Worm (Caenorhabditis elegans) whole organism, L1 larva: Measurements from ENCODE around the gene ZK470.14.

Source experiments
- C04F5.9 ChIP-seq: sonication (generic microtip); optimal IDR thresholded peaks from 2 replicates; lab custom pipeline; 2016; ENCODE audit warnings: missing genetic modification characterization, missing compliant biosample characterization
- C16A3.4 ChIP-seq: fragments of 150-350 bp; optimal IDR thresholded peaks from 2 replicates; lab custom pipeline; 2014; ENCODE audit warnings: missing biosample characterization, missing genetic modification characterization
- C34B4.2 ChIP-seq: sonication (generic microtip); optimal IDR thresholded peaks from 2 replicates; lab custom pipeline; 2017; ENCODE audit warnings: mild to moderate bottlenecking, missing genetic modification characterization, missing compliant biosample characterization
- Y116A8C.19 ChIP-seq: sonication (generic microtip); optimal IDR thresholded peaks from 2 replicates; lab custom pipeline; 2016; ENCODE audit warnings: missing compliant biosample characterization, missing genetic modification characterization, borderline replicate concordance
- aly-2 ChIP-seq: fragments of 150-350 bp; optimal IDR thresholded peaks from 2 replicates; lab custom pipeline; 2014; ENCODE audit warnings: missing biosample characterization, missing genetic modification characterization
- blmp-1 ChIP-seq: fragments of 150-350 bp; optimal IDR thresholded peaks from 2 replicates; lab custom pipeline; 2014; ENCODE audit warnings: missing biosample characterization, missing genetic modification characterization
- ceh-8 ChIP-seq: fragments of 200-800 bp; sonication (Bioruptor generic); optimal IDR thresholded peaks from 2 replicates; lab custom pipeline; 2018; ENCODE audit warnings: mild to moderate bottlenecking, missing genetic modification characterization, moderate library complexity, missing compliant biosample characterization
- ceh-82 ChIP-seq, 3 experiments: fragments of 150-350 bp in 1 of 3; sonication (generic microtip) in 2 of 3; optimal IDR thresholded peaks; 2 replicates each; lab custom pipeline; 2014 to 2017; ENCODE audit warnings: missing biosample characterization in 3 of 3, missing genetic modification characterization in 3 of 3
- ces-1 ChIP-seq: fragments of 150-350 bp; optimal IDR thresholded peaks from 2 replicates; lab custom pipeline; 2014; ENCODE audit warnings: missing biosample characterization, missing genetic modification reagents, missing genetic modification characterization
- efl-1 ChIP-seq, 4 experiments: fragments of 150-350 bp; optimal IDR thresholded peaks in 3 of 4; peaks in 1 of 4; 1 replicate in 1 of 4; 2 replicates in 3 of 4; lab custom pipeline; 2014; ENCODE audit warnings: missing biosample characterization in 2 of 4, missing genetic modification characterization in 2 of 4, missing genetic modification reagents in 2 of 4
- egl-13 ChIP-seq: sonication (generic microtip); optimal IDR thresholded peaks from 2 replicates; lab custom pipeline; 2016; ENCODE audit warnings: missing genotype, missing genetic modification reagents, missing genetic modification characterization, missing compliant biosample characterization
- elt-2 ChIP-seq: sonication (generic microtip); optimal IDR thresholded peaks from 2 replicates; lab custom pipeline; 2016; ENCODE audit warnings: missing genetic modification characterization, mild to moderate bottlenecking, inconsistent platforms, missing compliant biosample characterization, missing genetic modification reagents
- fkh-10 ChIP-seq: sonication (generic microtip); optimal IDR thresholded peaks from 2 replicates; lab custom pipeline; 2017; ENCODE audit warnings: missing biosample characterization, missing genetic modification reagents, missing genetic modification characterization
- fkh-8 ChIP-seq: sonication (generic microtip); optimal IDR thresholded peaks from 2 replicates; lab custom pipeline; 2016; ENCODE audit warnings: mild to moderate bottlenecking, missing genetic modification characterization, missing compliant biosample characterization
- fos-1 ChIP-seq: fragments of 150-350 bp; optimal IDR thresholded peaks from 2 replicates; lab custom pipeline; 2014; ENCODE audit warnings: missing biosample characterization, missing genetic modification characterization
- hlh-17 ChIP-seq: fragments of 200-800 bp; sonication (Bioruptor generic); optimal IDR thresholded peaks from 2 replicates; lab custom pipeline; 2018; ENCODE audit warnings: missing genetic modification characterization, mild to moderate bottlenecking, missing compliant biosample characterization, moderate library complexity, borderline replicate concordance
- hpl-2 ChIP-seq: fragments of 150-350 bp; optimal IDR thresholded peaks from 2 replicates; lab custom pipeline; 2014; ENCODE audit warnings: missing biosample characterization, missing genetic modification reagents, missing genetic modification characterization
- isw-1 ChIP-seq: fragments of 200-800 bp; sonication (Bioruptor generic); IDR thresholded peaks from 2 replicates; pipeline ENCODE4 v1.3.6; 2022; ENCODE audit warnings: missing genetic modification characterization, missing compliant biosample characterization
- lin-13 ChIP-seq: fragments of 150-350 bp; optimal IDR thresholded peaks from 2 replicates; lab custom pipeline; 2014; ENCODE audit warnings: missing biosample characterization, missing genetic modification reagents, missing genetic modification characterization
- lin-14 ChIP-seq: fragments of 200-800 bp; sonication (Bioruptor generic); optimal IDR thresholded peaks from 2 replicates; lab custom pipeline; 2018; ENCODE audit warnings: mild to moderate bottlenecking, missing genetic modification characterization, moderate library complexity, missing compliant biosample characterization
- lin-35 ChIP-seq, 2 experiments: fragments of 150-350 bp; optimal IDR thresholded peaks; 2 replicates each; lab custom pipeline; 2014; ENCODE audit warnings: missing biosample characterization in 2 of 2, missing genetic modification characterization in 2 of 2, missing genetic modification reagents in 2 of 2
- mab-9 ChIP-seq: fragments of 200-800 bp; sonication (Bioruptor generic); IDR thresholded peaks from 2 replicates; pipeline ENCODE4 v1.3.6; 2022; ENCODE audit warnings: missing genetic modification reagents, missing genetic modification characterization, missing compliant biosample characterization
- mdl-1 ChIP-seq, 2 experiments: fragments of 150-350 bp; optimal IDR thresholded peaks; 2 replicates each; lab custom pipeline; 2014 to 2017; ENCODE audit warnings: missing biosample characterization in 2 of 2, missing genetic modification characterization in 2 of 2, inconsistent platforms in 1 of 2
- nhr-11 ChIP-seq: fragments of 150-350 bp; optimal IDR thresholded peaks from 2 replicates; lab custom pipeline; 2014; ENCODE audit warnings: missing biosample characterization, missing genetic modification characterization
- nhr-12 ChIP-seq: sonication (generic microtip); optimal IDR thresholded peaks from 2 replicates; lab custom pipeline; 2017; ENCODE audit warnings: missing biosample characterization, missing genetic modification characterization
- nhr-19 ChIP-seq: fragments of 200-800 bp; sonication (Bioruptor generic); conservative IDR thresholded peaks from 2 replicates; pipeline ENCODE4 v1.3.6; 2022; ENCODE audit warnings: missing genetic modification characterization, missing compliant biosample characterization
- nhr-28 ChIP-seq: fragments of 150-350 bp; optimal IDR thresholded peaks from 2 replicates; lab custom pipeline; 2014; ENCODE audit warnings: missing biosample characterization, missing genetic modification characterization
- nhr-47 ChIP-seq: sonication (generic microtip); optimal IDR thresholded peaks from 2 replicates; lab custom pipeline; 2016; ENCODE audit warnings: mild to moderate bottlenecking, missing genetic modification characterization, moderate library complexity, missing compliant biosample characterization
- nhr-77 ChIP-seq: fragments of 150-350 bp; optimal IDR thresholded peaks from 2 replicates; lab custom pipeline; 2014; ENCODE audit warnings: missing biosample characterization, missing genetic modification characterization
- nhr-84 ChIP-seq: sonication (generic microtip); optimal IDR thresholded peaks from 2 replicates; lab custom pipeline; 2017; ENCODE audit warnings: missing biosample characterization, missing genetic modification characterization
- pag-3 ChIP-seq: sonication (generic microtip); optimal IDR thresholded peaks from 2 replicates; lab custom pipeline; 2017; ENCODE audit warnings: missing genetic modification characterization, mild to moderate bottlenecking, missing compliant biosample characterization, antibody characterized with exemption, borderline replicate concordance; ENCODE audit not compliant: insufficient read depth
- pqm-1 ChIP-seq: sonication (generic microtip); optimal IDR thresholded peaks from 3 replicates; lab custom pipeline; 2017; ENCODE audit warnings: missing biosample characterization, missing genetic modification characterization
- rnt-1 ChIP-seq: sonication (generic microtip); optimal IDR thresholded peaks from 2 replicates; lab custom pipeline; 2016; ENCODE audit warnings: mild to moderate bottlenecking, missing genetic modification characterization, moderate library complexity, missing compliant biosample characterization
- skn-1 ChIP-seq: fragments of 150-350 bp; optimal IDR thresholded peaks from 2 replicates; lab custom pipeline; 2014; ENCODE audit warnings: missing biosample characterization, missing genetic modification characterization
- snu-23 ChIP-seq: sonication (generic microtip); optimal IDR thresholded peaks from 2 replicates; lab custom pipeline; 2016; ENCODE audit warnings: missing genetic modification characterization, missing compliant biosample characterization
- sptf-1 ChIP-seq: fragments of 150-350 bp; optimal IDR thresholded peaks from 2 replicates; lab custom pipeline; 2014; ENCODE audit warnings: missing biosample characterization, missing genetic modification characterization
- swsn-7 ChIP-seq: sonication (generic microtip); optimal IDR thresholded peaks from 2 replicates; lab custom pipeline; 2016; ENCODE audit warnings: missing genetic modification characterization, missing compliant biosample characterization
- tbx-2 ChIP-seq: sonication (generic microtip); optimal IDR thresholded peaks from 2 replicates; lab custom pipeline; 2016; ENCODE audit warnings: missing genetic modification characterization, missing compliant biosample characterization
- tlp-1 ChIP-seq: fragments of 150-350 bp; optimal IDR thresholded peaks from 2 replicates; lab custom pipeline; 2014; ENCODE audit warnings: missing biosample characterization, missing genetic modification characterization
- unc-30 ChIP-seq: sonication (generic microtip); optimal IDR thresholded peaks from 2 replicates; lab custom pipeline; 2017; ENCODE audit warnings: missing biosample characterization, missing genetic modification characterization
- unc-62 ChIP-seq: fragments of 150-350 bp; optimal IDR thresholded peaks from 2 replicates; lab custom pipeline; 2014; ENCODE audit warnings: missing biosample characterization, missing genetic modification reagents, missing genetic modification characterization
- unc-98 ChIP-seq: fragments of 200-800 bp; sonication (Bioruptor generic); IDR thresholded peaks from 2 replicates; pipeline ENCODE4 v1.3.6; 2022; ENCODE audit warnings: missing genetic modification characterization, missing compliant biosample characterization
- xbp-1 ChIP-seq: sonication (generic microtip); optimal IDR thresholded peaks from 2 replicates; lab custom pipeline; 2016; ENCODE audit warnings: missing genetic modification characterization, missing compliant biosample characterization
- zag-1 ChIP-seq: fragments of 150-350 bp; optimal IDR thresholded peaks from 2 replicates; lab custom pipeline; 2014; ENCODE audit warnings: missing biosample characterization, missing genetic modification characterization
- zip-4 ChIP-seq: fragments of 200-800 bp; sonication (Bioruptor generic); optimal IDR thresholded peaks from 2 replicates; lab custom pipeline; 2018; ENCODE audit warnings: mild to moderate bottlenecking, missing genetic modification characterization, moderate library complexity, missing compliant biosample characterization
- ztf-4 ChIP-seq: fragments of 150-350 bp; optimal IDR thresholded peaks from 2 replicates; lab custom pipeline; 2014; ENCODE audit warnings: missing biosample characterization, missing genetic modification characterization

ZK470.14 gene

ce11 chrX:4167150-4167549 lies at the start of gene ZK470.14:
Gene ZK470.14, plus strand, starts transcription at chrX:4167450.
- no peak for TF ChIP-seq ceh-82 (tag; optimal IDR thresholded peaks at IDR 0.05; lab: Kevin White, UChicago)
- no peak for TF ChIP-seq ztf-4 (tag; lab: Kevin White, UChicago)
- no peak for TF ChIP-seq lin-13
- no peak for TF ChIP-seq blmp-1 (tag; lab: Kevin White, UChicago)
- no peak for TF ChIP-seq mdl-1 (tag; optimal IDR thresholded peaks at IDR 0.05; lab: Kevin White, UChicago)
- TF ChIP-seq aly-2 (tag; lab: Kevin White, UChicago), result no peak
- TF ChIP-seq ces-1, result no peak
- no peak for TF ChIP-seq pag-3 (tag; lab: Kevin White, UChicago)
- TF ChIP-seq fkh-8 (tag; lab: Kevin White, UChicago), result no peak
- TF ChIP-seq nhr-19 (GFP tag; lab: Robert Waterston, UW), result no peak
- no peak for TF ChIP-seq snu-23 (GFP tag; lab: Kevin White, UChicago)
- no peak for TF ChIP-seq mab-9 (GFP tag; lab: Robert Waterston, UW)
- no peak for TF ChIP-seq sptf-1
- no peak for TF ChIP-seq hpl-2
- TF ChIP-seq lin-35 (GFP tag; optimal IDR thresholded peaks at IDR 0.05; lab: Kevin White, UChicago), result no peak
- TF ChIP-seq isw-1 (GFP tag; lab: Robert Waterston, UW), result no peak
- TF ChIP-seq egl-13 (tag; lab: Kevin White, UChicago), result no peak
- TF ChIP-seq pqm-1, result no peak
- no peak for TF ChIP-seq nhr-77 (tag; lab: Kevin White, UChicago)

DNA sequence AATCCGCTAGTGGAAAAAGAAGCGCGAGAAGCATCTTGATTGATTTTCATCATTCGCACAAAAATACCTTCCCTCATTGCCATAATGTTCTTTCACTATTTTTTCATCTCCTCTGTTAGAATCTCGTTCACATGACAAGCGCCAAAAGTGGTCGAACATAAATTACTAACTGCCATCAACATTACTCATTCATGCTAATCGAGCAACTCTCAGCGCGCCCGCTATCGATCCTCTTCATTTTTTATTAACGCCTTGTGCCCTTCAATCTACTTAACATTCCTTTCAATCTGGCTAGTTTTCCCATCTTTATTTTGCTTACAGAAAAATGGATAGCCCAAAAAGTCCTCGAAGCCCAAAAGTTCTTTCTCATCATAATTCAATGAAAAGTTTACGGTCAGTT lies 49.6 kb upstream of the ZK470.14 start, which contains the start of gene F09F9.5:
Gene F09F9.5 (plus strand): TSS at position 301 of the 400 bp plus-strand sequence.
- TF ChIP-seq efl-1 (optimal IDR thresholded peaks at IDR 0.05; lab: Kevin White, UChicago), result no peak
- no peak for TF ChIP-seq efl-1 (GFP tag; optimal IDR thresholded peaks at IDR 0.05 in 1 of 2; lab: Kevin White, UChicago)
- no peak for TF ChIP-seq nhr-19 (GFP tag; lab: Robert Waterston, UW)
- no peak for TF ChIP-seq nhr-84
- no peak for TF ChIP-seq swsn-7 (tag; lab: Kevin White, UChicago)
- TF ChIP-seq nhr-77 (tag; lab: Kevin White, UChicago), result no peak
- no peak for TF ChIP-seq elt-2 (tag; lab: Kevin White, UChicago)

- TF ChIP-seq Y116A8C.19 (tag; lab: Kevin White, UChicago), result no peak
- TF ChIP-seq aly-2 (tag; lab: Kevin White, UChicago), result no peak
- TF ChIP-seq rnt-1 (tag; lab: Kevin White, UChicago), result no peak
- no peak for TF ChIP-seq lin-13
- TF ChIP-seq unc-62 (GFP tag; lab: Kevin White, UChicago), result no peak
- TF ChIP-seq C34B4.2 (tag; lab: Kevin White, UChicago), result no peak
- TF ChIP-seq sptf-1, result no peak
These were observed 46.3 kb upstream of the ZK470.14 start, which contains the start of gene F09F9.3 for ce11 chrX:4120935-4121334. Gene F09F9.3, minus strand, starts transcription at chrX:4121035.

DNA sequence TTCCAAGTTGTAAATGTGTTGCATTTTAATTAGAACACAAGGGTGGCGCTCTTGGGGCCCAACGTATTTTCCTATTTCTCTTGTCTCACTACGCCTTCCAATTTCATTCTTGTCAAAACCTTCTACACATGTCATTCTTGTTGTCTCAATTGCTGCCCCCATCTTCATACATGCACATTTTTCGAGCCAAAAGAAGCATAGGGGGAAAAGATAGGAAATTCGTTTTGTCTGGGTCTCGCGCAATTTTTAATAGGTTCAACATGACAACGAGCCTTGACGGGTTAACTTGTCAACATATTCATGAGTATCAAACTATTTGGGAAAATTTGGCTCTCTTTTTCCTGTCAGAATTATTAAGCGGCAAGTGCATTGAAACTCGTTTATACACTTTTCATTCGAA lies 43.9 kb upstream of the ZK470.14 start:
- TF ChIP-seq tlp-1, result no peak
- no peak for TF ChIP-seq zag-1 (tag; lab: Kevin White, UChicago)
- TF ChIP-seq unc-30 (tag; lab: Kevin White, UChicago), result no peak
- no peak for TF ChIP-seq efl-1 (optimal IDR thresholded peaks at IDR 0.05; lab: Kevin White, UChicago)
- no peak for TF ChIP-seq efl-1 (GFP tag; optimal IDR thresholded peaks at IDR 0.05 in 1 of 2; lab: Kevin White, UChicago)
- no peak for TF ChIP-seq unc-98 (GFP tag; lab: Robert Waterston, UW)
- no peak for TF ChIP-seq nhr-11 (tag; lab: Kevin White, UChicago)
- no peak for TF ChIP-seq xbp-1 (tag; lab: Kevin White, UChicago)
- TF ChIP-seq hlh-17 (GFP tag; lab: Kevin White, UChicago), result no peak
- no peak for TF ChIP-seq fos-1 (tag; lab: Kevin White, UChicago)
- TF ChIP-seq fkh-8 (tag; lab: Kevin White, UChicago), result peak; percentile 9
- TF ChIP-seq zip-4, result no peak
- TF ChIP-seq skn-1 (tag; lab: Kevin White, UChicago), result no peak
- no peak for TF ChIP-seq ces-1
- TF ChIP-seq hpl-2, result no peak
- TF ChIP-seq fkh-10, result peak; percentile 13
- no peak for TF ChIP-seq C34B4.2 (tag; lab: Kevin White, UChicago)
- TF ChIP-seq lin-14, result peak; percentile 64
- TF ChIP-seq nhr-47 (tag; lab: Kevin White, UChicago), result no peak
- no peak for TF ChIP-seq ceh-8 (GFP tag; lab: Kevin White, UChicago)
- no peak for TF ChIP-seq ztf-4 (tag; lab: Kevin White, UChicago)
- TF ChIP-seq C16A3.4 (tag; lab: Kevin White, UChicago), result no peak
- peak; percentile 18 for TF ChIP-seq tbx-2 (tag; lab: Kevin White, UChicago)
- TF ChIP-seq isw-1 (GFP tag; lab: Robert Waterston, UW), result no peak
- no peak for TF ChIP-seq nhr-12 (tag; lab: Kevin White, UChicago)
- no peak for TF ChIP-seq nhr-28 (tag; lab: Kevin White, UChicago)
- TF ChIP-seq nhr-19 (GFP tag; lab: Robert Waterston, UW), result no peak
- TF ChIP-seq C04F5.9, result no peak
